Worm (Caenorhabditis elegans): ENCODE results near the gene W02B12.12.

The W02B12.12 gene

DNA sequence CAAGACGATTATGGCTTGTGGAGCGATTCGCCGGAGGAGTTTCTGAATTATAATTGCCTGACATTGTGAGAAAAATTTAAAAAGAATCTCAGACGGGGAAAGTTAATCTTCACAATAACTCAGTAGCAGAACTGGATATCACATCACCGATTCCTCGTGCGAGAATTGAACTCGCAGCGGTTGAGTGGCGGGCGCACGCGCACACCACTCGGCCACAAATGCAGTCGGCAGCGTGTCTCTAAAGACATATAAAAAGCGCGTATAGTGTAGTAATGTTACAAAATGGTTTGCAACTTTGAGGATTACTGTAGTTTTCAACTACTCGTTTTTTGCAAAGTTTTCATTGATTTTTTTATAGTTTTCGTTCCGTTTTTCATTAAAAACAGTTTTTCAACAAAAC, 5.6 kb upstream of the W02B12.12 start (continued):
- TF ChIP-seq Y116A8C.19 (tag; optimal IDR thresholded peaks at IDR 0.05; ENCODE audit: borderline replicate concordance) (no peak), C16A3.4 (tag; optimal IDR thresholded peaks at IDR 0.05) (peak; percentile 83), hpl-2 (GFP tag; optimal IDR thresholded peaks at IDR 0.05) (no peak), fkh-4 (tag; optimal IDR thresholded peaks at IDR 0.05; ENCODE audit: borderline replicate concordance) (no peak), swsn-7 (tag; optimal IDR thresholded peaks at IDR 0.05) (peak; percentile 70), zip-4 (GFP tag; optimal IDR thresholded peaks at IDR 0.05) (peak; percentile 15), lin-13 (GFP tag; optimal IDR thresholded peaks at IDR 0.05) (no peak), fkh-10 (GFP tag; optimal IDR thresholded peaks at IDR 0.05) (peak; percentile 40), unc-30 (tag; optimal IDR thresholded peaks at IDR 0.05) (no peak), blmp-1 (tag; optimal IDR thresholded peaks at IDR 0.05) (no peak), pag-3 (tag; optimal IDR thresholded peaks at IDR 0.05; ENCODE audit: borderline replicate concordance, insufficient read depth) (no peak), lin-39 (tag; optimal IDR thresholded peaks at IDR 0.05) (no peak), jun-1 (tag; optimal IDR thresholded peaks at IDR 0.05) (peak; percentile 63), lin-14 (GFP tag; optimal IDR thresholded peaks at IDR 0.05) (no peak), nhr-71 (tag; optimal IDR thresholded peaks at IDR 0.05) (peak; percentile 80), nhr-237 (tag; optimal IDR thresholded peaks at IDR 0.05) (no peak), mef-2 (tag; optimal IDR thresholded peaks at IDR 0.05) (no peak), grh-1 (GFP tag; IDR thresholded peaks at IDR 0.05) (peak; percentile 44; the same call in 1 of the 2 replicates), snpc-4 (tag; optimal IDR thresholded peaks at IDR 0.05) (peak; percentile 51), ztf-11 (tag; optimal IDR thresholded peaks at IDR 0.05) (peak in 1 of 2 experiments; percentile 52), nhr-85 (tag) (peak; percentile 79), hlh-4 (tag; optimal IDR thresholded peaks at IDR 0.05) (no peak), hlh-17 (GFP tag; optimal IDR thresholded peaks at IDR 0.05; ENCODE audit: borderline replicate concordance) (no peak), irx-1 (tag; optimal IDR thresholded peaks at IDR 0.05) (peak; percentile 1), xbp-1 (tag; optimal IDR thresholded peaks at IDR 0.05) (peak; percentile 53), nhr-84 (tag; optimal IDR thresholded peaks at IDR 0.05) (no peak), ceh-82 (tag; optimal IDR thresholded peaks at IDR 0.05) (peak; percentile 38 to 87 (median 46)), mab-9 (GFP tag; IDR thresholded peaks at IDR 0.05) (no peak), rnt-1 (tag; optimal IDR thresholded peaks at IDR 0.05) (peak; percentile 79), isw-1 (GFP tag; IDR thresholded peaks at IDR 0.05) (no peak), aha-1 (tag; optimal IDR thresholded peaks at IDR 0.05) (no peak), snu-23 (GFP tag; optimal IDR thresholded peaks at IDR 0.05) (peak; percentile 85), nhr-12 (tag; optimal IDR thresholded peaks at IDR 0.05) (no peak), mep-1 (tag; optimal IDR thresholded peaks at IDR 0.05) (peak; percentile 85), sup-37 (GFP tag; optimal IDR thresholded peaks at IDR 0.05) (no peak), F16B12.6 (tag; optimal IDR thresholded peaks at IDR 0.05) (peak; percentile 46), ama-1 (optimal IDR thresholded peaks at IDR 0.05) (no peak), nhr-20 (tag; optimal IDR thresholded peaks at IDR 0.05) (peak; percentile 68), egl-13 (tag; optimal IDR thresholded peaks at IDR 0.05) (peak; percentile 19), unc-62 (GFP tag; optimal IDR thresholded peaks at IDR 0.05) (no peak), lin-15B (tag; optimal IDR thresholded peaks at IDR 0.05) (peak; percentile 37), mdl-1 (tag; optimal IDR thresholded peaks at IDR 0.05) (peak in 1 of 2 experiments; percentile 85), egl-27 (tag; optimal IDR thresholded peaks at IDR 0.05) (peak in 1 of 2 experiments; percentile 25), nhr-19 (GFP tag; conservative IDR thresholded peaks at IDR 0.05) (peak; percentile 76), alr-1 (tag; optimal IDR thresholded peaks at IDR 0.05; ENCODE audit: borderline replicate concordance) (no peak), sptf-1 (tag; optimal IDR thresholded peaks at IDR 0.05) (no peak), ztf-4 (tag; optimal IDR thresholded peaks at IDR 0.05) (peak; percentile 14), ces-1 (GFP tag; optimal IDR thresholded peaks at IDR 0.05) (no peak), zag-1 (tag; optimal IDR thresholded peaks at IDR 0.05) (no peak), nhr-77 (tag; optimal IDR thresholded peaks at IDR 0.05) (peak; percentile 41), fos-1 (tag; optimal IDR thresholded peaks at IDR 0.05) (peak; percentile 8), unc-130 (tag; optimal IDR thresholded peaks at IDR 0.05) (peak; percentile 73), fkh-8 (tag; optimal IDR thresholded peaks at IDR 0.05) (peak; percentile 70), tbx-2 (tag; optimal IDR thresholded peaks at IDR 0.05) (peak; percentile 54)

Measured in whole organism, L1 larva.